Fruit fly (Drosophila melanogaster): ENCODE results near the gene CG14818.

DNA sequence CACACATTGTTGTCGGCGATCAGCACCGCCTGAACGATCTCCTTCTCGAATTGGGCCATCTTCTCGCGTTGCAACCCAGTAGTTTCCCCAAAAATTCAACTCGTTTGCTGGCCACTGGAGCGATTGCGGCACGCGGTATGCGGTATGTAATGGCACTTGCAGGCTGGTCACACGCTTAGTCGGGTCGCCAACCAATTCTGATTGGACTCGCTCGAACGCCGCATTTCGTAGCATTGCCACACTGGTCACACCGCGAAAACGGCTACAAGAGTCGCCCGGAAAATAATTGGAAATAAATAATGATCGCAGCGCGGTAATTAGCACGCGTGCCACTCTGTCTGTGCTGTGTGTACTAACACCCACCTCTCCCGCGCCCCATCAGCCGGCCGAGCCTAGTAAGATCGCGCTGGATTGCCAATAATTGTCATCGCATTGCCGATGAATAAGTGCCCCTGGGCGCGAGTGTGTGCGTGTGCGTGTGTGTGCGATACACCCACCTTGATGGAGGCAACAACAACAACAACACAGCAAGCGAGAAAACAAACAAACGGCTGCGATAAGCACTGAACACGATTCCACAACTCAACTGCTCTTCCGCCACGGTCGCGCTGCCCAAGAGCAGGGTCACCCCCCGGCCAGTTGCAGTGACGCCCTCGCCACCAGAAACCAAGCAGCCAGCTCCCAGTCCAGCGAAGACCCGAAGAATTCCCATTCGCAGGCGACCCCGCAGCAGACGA, 43.4 kb upstream of the CG14818 start, which contains the start of the genes eIF2Bepsilon and Ocrl:
- TF ChIP-seq Pif1A (GFP tag; optimal IDR thresholded peaks at IDR 0.05), result no peak
- TF ChIP-seq EcR (GFP tag; optimal IDR thresholded peaks at IDR 0.05), result peak; percentile 49
- no peak for TF ChIP-seq CG12605 (GFP tag; IDR thresholded peaks at IDR 0.05)
- no peak for TF ChIP-seq CG15710 (tag; optimal IDR thresholded peaks at IDR 0.05)
- no peak for TF ChIP-seq rn (GFP tag; IDR thresholded peaks at IDR 0.05)
- no peak for TF ChIP-seq CG10348 (GFP tag; IDR thresholded peaks at IDR 0.05)
- no peak for TF ChIP-seq Ets98B (GFP tag; IDR thresholded peaks at IDR 0.05)
- TF ChIP-seq CG13204 (GFP tag; optimal IDR thresholded peaks at IDR 0.05), result no peak
- TF ChIP-seq gl (tag; optimal IDR thresholded peaks at IDR 0.05), result no peak
- TF ChIP-seq CG9948 (tag; optimal IDR thresholded peaks at IDR 0.05), result no peak
